Worm (Caenorhabditis elegans) whole organism, mixed stage, embryonic: ENCODE measurements around the gene C09F5.3.

Source experiments
- M03D4.4 ChIP-seq: sonication (generic microtip); optimal IDR thresholded peaks from 2 replicates; lab custom pipeline; 2017; ENCODE audit warnings: mild to moderate bottlenecking, missing genetic modification characterization, missing compliant biosample characterization
- bed-3 ChIP-seq: fragments of 200-800 bp; sonication (Bioruptor generic); optimal IDR thresholded peaks from 3 replicates; lab custom pipeline; 2018; ENCODE audit warnings: mild to moderate bottlenecking, missing genetic modification characterization, moderate library complexity, missing compliant biosample characterization
- blmp-1 ChIP-seq: fragments of 150-350 bp; optimal IDR thresholded peaks from 2 replicates; lab custom pipeline; 2014; ENCODE audit warnings: missing biosample characterization, missing genetic modification characterization
- ceh-39 ChIP-seq: fragments of 150-350 bp; optimal IDR thresholded peaks from 2 replicates; lab custom pipeline; 2014; ENCODE audit warnings: missing biosample characterization, missing genetic modification characterization
- ceh-43 ChIP-seq: fragments of 200-800 bp; sonication (Bioruptor generic); optimal IDR thresholded peaks from 2 replicates; lab custom pipeline; 2018; ENCODE audit warnings: mild to moderate bottlenecking, missing genetic modification characterization, moderate library complexity, missing compliant biosample characterization
- ceh-83 ChIP-seq: fragments of 200-800 bp; sonication (Bioruptor generic); optimal IDR thresholded peaks from 2 replicates; lab custom pipeline; 2018; ENCODE audit warnings: mild to moderate bottlenecking, missing genetic modification characterization, missing compliant biosample characterization
- ces-1 ChIP-seq: fragments of 150-350 bp; optimal IDR thresholded peaks from 2 replicates; lab custom pipeline; 2014; ENCODE audit warnings: missing biosample characterization, missing genetic modification reagents, missing genetic modification characterization
- cnd-1 ChIP-seq: fragments of 200-800 bp; sonication (Bioruptor generic); optimal IDR thresholded peaks from 2 replicates; lab custom pipeline; 2018; ENCODE audit warnings: mild to moderate bottlenecking, missing genetic modification characterization, missing compliant biosample characterization
- drap-1 ChIP-seq: fragments of 200-800 bp; sonication (Bioruptor generic); optimal IDR thresholded peaks from 3 replicates; lab custom pipeline; 2018; ENCODE audit warnings: mild to moderate bottlenecking, missing genetic modification characterization, missing compliant biosample characterization
- elt-1 ChIP-seq: sonication (generic microtip); optimal IDR thresholded peaks from 2 replicates; lab custom pipeline; 2017; ENCODE audit warnings: missing genetic modification characterization, mild to moderate bottlenecking, missing compliant biosample characterization, antibody characterized with exemption, moderate library complexity, borderline replicate concordance; ENCODE audit not compliant: insufficient read depth
- elt-3 ChIP-seq: fragments of 150-350 bp; optimal IDR thresholded peaks from 2 replicates; lab custom pipeline; 2014; ENCODE audit warnings: missing biosample characterization, missing genetic modification characterization
- flh-1 ChIP-seq: fragments of 200-800 bp; sonication (Bioruptor generic); optimal IDR thresholded peaks from 2 replicates; lab custom pipeline; 2018; ENCODE audit warnings: mild to moderate bottlenecking, missing genetic modification characterization, moderate library complexity, missing compliant biosample characterization
- ham-2 ChIP-seq: fragments of 200-800 bp; sonication (Bioruptor generic); optimal IDR thresholded peaks from 2 replicates; lab custom pipeline; 2018; ENCODE audit warnings: mild to moderate bottlenecking, missing genetic modification characterization, missing compliant biosample characterization
- hlh-1 ChIP-seq: fragments of 150-350 bp; optimal IDR thresholded peaks from 2 replicates; lab custom pipeline; 2014; ENCODE audit warnings: missing biosample characterization, missing genetic modification reagents, missing genetic modification characterization
- lin-13 ChIP-seq: fragments of 150-350 bp; optimal IDR thresholded peaks from 2 replicates; lab custom pipeline; 2014; ENCODE audit warnings: missing biosample characterization, missing genetic modification characterization
- lin-32 ChIP-seq: fragments of 200-800 bp; sonication (Bioruptor generic); optimal IDR thresholded peaks from 2 replicates; lab custom pipeline; 2018; ENCODE audit warnings: mild to moderate bottlenecking, missing genetic modification characterization, missing compliant biosample characterization
- lsy-2 ChIP-seq: fragments of 150-350 bp; optimal IDR thresholded peaks from 2 replicates; lab custom pipeline; 2014; ENCODE audit warnings: missing biosample characterization, missing genetic modification characterization
- mab-5 ChIP-seq: fragments of 150-350 bp; optimal IDR thresholded peaks from 2 replicates; lab custom pipeline; 2014; ENCODE audit warnings: missing biosample characterization, missing genetic modification characterization
- mep-1 ChIP-seq: fragments of 150-350 bp; optimal IDR thresholded peaks from 2 replicates; lab custom pipeline; 2017; ENCODE audit warnings: missing biosample characterization, missing genetic modification reagents, missing genetic modification characterization, inconsistent platforms
- mls-2 ChIP-seq: sonication (generic microtip); optimal IDR thresholded peaks from 2 replicates; lab custom pipeline; 2016; ENCODE audit warnings: mild to moderate bottlenecking, missing genetic modification characterization, moderate library complexity, missing compliant biosample characterization
- nhr-12 ChIP-seq: fragments of 150-350 bp; optimal IDR thresholded peaks from 2 replicates; lab custom pipeline; 2014; ENCODE audit warnings: missing biosample characterization, missing genetic modification characterization
- nhr-2 ChIP-seq: fragments of 150-350 bp; optimal IDR thresholded peaks from 2 replicates; lab custom pipeline; 2014; ENCODE audit warnings: missing biosample characterization, missing genetic modification characterization
- nhr-237 ChIP-seq: fragments of 150-350 bp; optimal IDR thresholded peaks from 2 replicates; lab custom pipeline; 2014; ENCODE audit warnings: missing biosample characterization, missing genetic modification characterization
- nhr-28 ChIP-seq: fragments of 150-350 bp; optimal IDR thresholded peaks from 2 replicates; lab custom pipeline; 2014; ENCODE audit warnings: missing biosample characterization, missing genetic modification characterization
- nhr-76 ChIP-seq: sonication (generic microtip); optimal IDR thresholded peaks from 2 replicates; lab custom pipeline; 2017; ENCODE audit warnings: missing biosample characterization, missing genetic modification characterization
- pha-4 ChIP-seq: fragments of 150-350 bp; optimal IDR thresholded peaks from 2 replicates; lab custom pipeline; 2018; ENCODE audit warnings: missing biosample characterization, missing genetic modification reagents, missing genetic modification characterization
- sem-2 ChIP-seq: fragments of 200-800 bp; sonication (Bioruptor generic); optimal IDR thresholded peaks from 2 replicates; lab custom pipeline; 2018; ENCODE audit warnings: mild to moderate bottlenecking, missing genetic modification characterization, missing compliant biosample characterization
- snpc-4 ChIP-seq: fragments of 150-350 bp; optimal IDR thresholded peaks from 2 replicates; lab custom pipeline; 2014; ENCODE audit warnings: missing biosample characterization, missing genetic modification characterization
- sptf-1 ChIP-seq: sonication (generic microtip); optimal IDR thresholded peaks from 2 replicates; lab custom pipeline; 2017; ENCODE audit warnings: mild to moderate bottlenecking, missing genetic modification characterization, moderate library complexity, missing compliant biosample characterization
- tbx-8 ChIP-seq: fragments of 200-800 bp; sonication (Bioruptor generic); optimal IDR thresholded peaks from 2 replicates; lab custom pipeline; 2018; ENCODE audit warnings: mild to moderate bottlenecking, missing genetic modification characterization, moderate library complexity, missing compliant biosample characterization
- unc-120 ChIP-seq: sonication (generic microtip); optimal IDR thresholded peaks from 2 replicates; lab custom pipeline; 2017; ENCODE audit warnings: missing genetic modification characterization, missing compliant biosample characterization; ENCODE audit not compliant: poor library complexity, severe bottlenecking
- unc-39 ChIP-seq: fragments of 150-350 bp; optimal IDR thresholded peaks from 2 replicates; lab custom pipeline; 2014; ENCODE audit warnings: missing biosample characterization, missing genetic modification characterization
- unc-62 ChIP-seq: fragments of 150-350 bp; optimal IDR thresholded peaks from 2 replicates; lab custom pipeline; 2014; ENCODE audit warnings: missing biosample characterization, missing genetic modification reagents, missing genetic modification characterization
- zip-8 ChIP-seq: fragments of 150-350 bp; optimal IDR thresholded peaks from 2 replicates; lab custom pipeline; 2014; ENCODE audit warnings: missing biosample characterization, missing genetic modification characterization
- ztf-11 ChIP-seq: fragments of 150-350 bp; optimal IDR thresholded peaks from 2 replicates; lab custom pipeline; 2014; ENCODE audit warnings: missing biosample characterization, missing genetic modification characterization

The C09F5.3 gene

DNA sequence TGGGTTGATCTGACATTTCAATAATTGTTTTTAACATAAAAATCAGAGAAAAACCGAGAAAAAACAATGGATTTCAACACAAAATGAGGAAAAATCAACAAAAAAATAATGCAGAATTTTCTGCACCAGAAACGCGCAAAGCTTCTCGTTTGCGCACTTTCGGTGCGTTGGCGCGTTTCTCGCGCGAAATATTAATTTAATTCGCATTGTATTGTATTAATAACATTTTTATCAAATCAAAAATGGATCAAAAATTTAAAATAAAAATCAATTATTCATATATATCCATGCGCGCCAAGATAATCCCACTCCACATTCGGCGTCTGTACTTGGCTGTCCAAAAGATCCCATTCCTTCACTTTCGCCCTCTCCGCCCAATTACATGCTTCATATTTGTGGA is 30.4 kb downstream of the C09F5.3 start, which contains the start of gene fem-2:
Gene fem-2 (minus strand): TSS at position 9 of the 400 bp plus-strand sequence.
- TF ChIP-seq snpc-4 (tag; lab: Kevin White, UChicago) (no peak), ces-1 (peak; percentile 83)

DNA sequence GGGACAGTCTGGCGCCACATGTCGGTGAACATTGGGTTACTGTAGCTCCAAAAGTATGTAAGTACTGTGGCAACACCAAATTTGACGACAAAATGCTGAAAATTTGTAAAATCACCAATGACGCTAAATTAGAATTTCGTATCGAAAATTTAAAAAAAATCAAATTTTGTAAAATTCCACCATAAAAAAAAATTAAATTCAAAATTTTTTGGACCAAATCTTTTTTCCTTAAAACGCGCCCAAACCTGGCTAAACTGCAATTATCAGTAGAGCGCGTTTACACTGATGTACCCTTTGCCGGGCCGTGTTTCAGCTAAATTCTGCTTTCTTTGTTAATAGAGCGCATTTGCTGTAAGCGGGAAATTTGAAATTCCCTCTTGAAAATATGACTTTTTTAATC is 33.6 kb downstream of the C09F5.3 start, which contains the start of gene T19C3.6:
Gene T19C3.6 (minus strand): TSS at position 101 of the 400 bp plus-strand sequence.
- TF ChIP-seq nhr-76: no peak
- no peak for TF ChIP-seq unc-120 (tag; lab: Kevin White, UChicago)
- TF ChIP-seq pha-4 (tag; lab: Kevin White, UChicago): no peak
- no peak for TF ChIP-seq mab-5 (tag; lab: Kevin White, UChicago)
- no peak for TF ChIP-seq lsy-2 (tag; lab: Kevin White, UChicago)
- TF ChIP-seq mls-2 (tag; lab: Kevin White, UChicago): no peak
- TF ChIP-seq ceh-39 (tag; lab: Kevin White, UChicago): no peak
- TF ChIP-seq, all 35 proteins: peak for 0

DNA sequence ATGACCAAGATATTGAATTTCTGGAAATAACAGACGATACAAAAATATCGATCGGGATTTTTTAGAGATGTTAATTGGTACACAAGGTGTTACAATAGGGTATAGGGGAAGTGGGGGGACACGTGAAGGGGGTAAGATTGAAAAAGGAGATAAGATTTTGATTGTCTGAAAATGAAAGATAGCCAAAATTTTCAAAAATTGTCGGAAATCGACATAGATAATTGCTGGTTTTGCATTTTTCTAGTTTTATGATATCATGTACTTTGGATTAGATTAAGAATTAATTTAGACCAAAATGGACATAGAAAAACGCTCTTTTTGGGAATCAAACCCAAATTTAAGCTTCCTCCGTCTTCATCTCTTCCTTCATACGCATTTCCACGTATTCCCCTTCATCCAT is 37.2 kb downstream of the C09F5.3 start, which contains the start of gene T19C3.5:
Gene T19C3.5 (minus strand): TSS at position 101 of the 400 bp plus-strand sequence.
- TF ChIP-seq ceh-39 (tag; lab: Kevin White, UChicago) (no peak), bed-3 (GFP tag; lab: Kevin White, UChicago) (no peak), sptf-1 (tag; lab: Kevin White, UChicago) (no peak), ceh-43 (no peak), ces-1 (no peak), sem-2 (GFP tag; lab: Kevin White, UChicago) (no peak), ztf-11 (tag; lab: Kevin White, UChicago) (no peak), nhr-28 (tag; lab: Kevin White, UChicago) (no peak), lsy-2 (tag; lab: Kevin White, UChicago) (no peak)

- TF ChIP-seq tbx-8 (GFP tag; lab: Kevin White, UChicago) (no peak), lin-13 (tag; lab: Kevin White, UChicago) (no peak), ceh-83 (no peak), unc-39 (tag; lab: Kevin White, UChicago) (no peak), ztf-11 (tag; lab: Kevin White, UChicago) (no peak), unc-62 (no peak), elt-1 (tag; lab: Kevin White, UChicago) (no peak), snpc-4 (tag; lab: Kevin White, UChicago) (no peak), cnd-1 (tag; lab: Kevin White, UChicago) (no peak), M03D4.4 (tag; lab: Kevin White, UChicago) (no peak), unc-120 (tag; lab: Kevin White, UChicago) (no peak), pha-4 (tag; lab: Kevin White, UChicago) (no peak), zip-8 (no peak), ham-2 (no peak), mls-2 (tag; lab: Kevin White, UChicago) (no peak)
These were observed 39.0 kb downstream of the C09F5.3 start for ce11 chrIII:626091-626490.

ce11 chrIII:623754-624153 is 41.3 kb downstream of the C09F5.3 start:
- TF ChIP-seq unc-62: peak; percentile 88
- no peak for TF ChIP-seq snpc-4 (tag; lab: Kevin White, UChicago)
- TF ChIP-seq tbx-8 (GFP tag; lab: Kevin White, UChicago): peak; percentile 9
- no peak for TF ChIP-seq elt-1 (tag; lab: Kevin White, UChicago)
- TF ChIP-seq ces-1: peak; percentile 91
- TF ChIP-seq lin-13 (tag; lab: Kevin White, UChicago): peak; percentile 16
- TF ChIP-seq ceh-83: no peak
- TF ChIP-seq mls-2 (tag; lab: Kevin White, UChicago): peak; percentile 17
- TF ChIP-seq zip-8: no peak
- peak; percentile 80 for TF ChIP-seq mab-5 (tag; lab: Kevin White, UChicago)
- peak; percentile 63 for TF ChIP-seq hlh-1 (tag; lab: Kevin White, UChicago)
- TF ChIP-seq ham-2: peak; percentile 24
- no peak for TF ChIP-seq unc-39 (tag; lab: Kevin White, UChicago)
- TF ChIP-seq cnd-1 (tag; lab: Kevin White, UChicago): peak; percentile 63
- peak; percentile 95 for TF ChIP-seq pha-4 (tag; lab: Kevin White, UChicago)
- TF ChIP-seq lin-32 (GFP tag; lab: Kevin White, UChicago): peak; percentile 15
- peak; percentile 59 for TF ChIP-seq sptf-1 (tag; lab: Kevin White, UChicago)
- peak; percentile 79 for TF ChIP-seq mep-1
- TF ChIP-seq ztf-11 (tag; lab: Kevin White, UChicago): peak; percentile 35
- TF ChIP-seq elt-3 (tag; lab: Kevin White, UChicago): peak; percentile 72
- no peak for TF ChIP-seq flh-1 (GFP tag; lab: Kevin White, UChicago)
- peak; percentile 84 for TF ChIP-seq nhr-237 (tag; lab: Kevin White, UChicago)
- peak; percentile 40 for TF ChIP-seq M03D4.4 (tag; lab: Kevin White, UChicago)
- peak; percentile 40 for TF ChIP-seq lsy-2 (tag; lab: Kevin White, UChicago)
- TF ChIP-seq sem-2 (GFP tag; lab: Kevin White, UChicago): no peak
- TF ChIP-seq ceh-43: no peak
- no peak for TF ChIP-seq nhr-76
- TF ChIP-seq nhr-2 (tag; lab: Kevin White, UChicago): peak; percentile 41
- TF ChIP-seq unc-120 (tag; lab: Kevin White, UChicago): peak; percentile 99
- no peak for TF ChIP-seq nhr-12 (tag; lab: Kevin White, UChicago)
- TF ChIP-seq ceh-39 (tag; lab: Kevin White, UChicago): peak; percentile 51
- no peak for TF ChIP-seq bed-3 (GFP tag; lab: Kevin White, UChicago)
- TF ChIP-seq blmp-1 (tag; lab: Kevin White, UChicago): no peak
- TF ChIP-seq drap-1 (GFP tag; lab: Kevin White, UChicago): peak; percentile 53
- TF ChIP-seq nhr-28 (tag; lab: Kevin White, UChicago): no peak
